Worm (Caenorhabditis elegans): ENCODE measurements around the gene C02F12.8.
A peak's percentile ranks its signal among the peaks of the same experiment; 100 is the strongest.

The C02F12.8 gene

DNA sequence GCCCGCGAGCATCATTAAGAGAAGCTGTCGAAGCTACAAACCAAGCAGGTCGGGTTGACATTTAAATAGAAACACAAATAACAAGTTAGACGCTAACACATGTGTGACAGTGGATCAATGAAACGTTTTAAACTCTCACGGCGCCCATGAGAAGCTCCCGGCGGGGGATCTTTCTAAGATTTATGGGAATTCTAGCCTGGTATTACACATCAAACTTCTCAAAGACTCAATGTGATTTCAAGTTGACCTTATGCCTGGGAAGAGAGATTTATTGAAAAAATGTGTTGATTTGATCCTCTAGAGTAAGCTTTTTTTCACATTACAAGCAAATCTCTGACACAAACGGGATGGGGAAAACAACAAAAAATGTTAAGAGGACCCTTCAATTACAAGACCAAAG, 16.7 kb upstream of the C02F12.8 start:
- TF ChIP-seq ztf-23 (GFP tag; IDR thresholded peaks at IDR 0.05), result no peak
- TF ChIP-seq tab-1 (GFP tag; IDR thresholded peaks at IDR 0.05), result no peak
- no peak for TF ChIP-seq flt-1 (GFP tag; IDR thresholded peaks at IDR 0.05)
- TF ChIP-seq ztf-29 (GFP tag; IDR thresholded peaks at IDR 0.05), result no peak
- no peak for TF ChIP-seq cog-1 (tag; optimal IDR thresholded peaks at IDR 0.05)
- TF ChIP-seq med-1 (GFP tag; optimal IDR thresholded peaks at IDR 0.05; ENCODE audit: insufficient read depth), result no peak
- no peak for TF ChIP-seq ref-1 (GFP tag; conservative IDR thresholded peaks at IDR 0.05)
- TF ChIP-seq klf-2 (GFP tag; conservative IDR thresholded peaks at IDR 0.05), result no peak
- TF ChIP-seq T22C8.4 (GFP tag; IDR thresholded peaks at IDR 0.05), result no peak

ce11 chrX:3706319-3706718, 13.3 kb upstream of the C02F12.8 start:
- TF ChIP-seq ztf-29 (GFP tag; IDR thresholded peaks at IDR 0.05) (no peak), cog-1 (tag; optimal IDR thresholded peaks at IDR 0.05) (no peak), T22C8.4 (GFP tag; IDR thresholded peaks at IDR 0.05) (no peak), ztf-23 (GFP tag; IDR thresholded peaks at IDR 0.05) (no peak), med-1 (GFP tag; optimal IDR thresholded peaks at IDR 0.05; ENCODE audit: insufficient read depth) (no peak), ref-1 (GFP tag; conservative IDR thresholded peaks at IDR 0.05) (no peak), tab-1 (GFP tag; IDR thresholded peaks at IDR 0.05) (no peak), flt-1 (GFP tag; IDR thresholded peaks at IDR 0.05) (no peak), klf-2 (GFP tag; conservative IDR thresholded peaks at IDR 0.05) (no peak)

DNA sequence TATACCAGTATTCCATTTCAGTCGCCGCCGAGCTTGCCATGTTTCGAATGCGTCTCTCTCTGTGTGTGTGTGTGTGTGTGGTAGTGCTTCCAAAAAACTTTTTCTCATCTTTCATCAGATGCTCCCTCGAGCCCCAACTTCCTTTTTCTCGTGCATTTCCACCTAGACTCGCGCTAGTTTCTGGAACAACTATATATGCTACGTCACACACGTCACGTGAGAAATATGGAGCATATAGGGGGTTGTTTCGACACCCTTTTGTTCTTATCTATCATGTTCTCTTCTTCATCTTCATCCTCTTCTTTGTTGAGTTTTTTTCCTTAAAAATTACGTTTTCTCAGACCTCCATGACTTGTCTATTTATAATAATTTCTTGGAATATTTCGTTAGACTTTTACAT, 12.3 kb upstream of the C02F12.8 start:
- TF ChIP-seq flt-1 (GFP tag; IDR thresholded peaks at IDR 0.05), result no peak
- no peak for TF ChIP-seq med-1 (GFP tag; optimal IDR thresholded peaks at IDR 0.05; ENCODE audit: insufficient read depth)
- no peak for TF ChIP-seq cog-1 (tag; optimal IDR thresholded peaks at IDR 0.05)
- TF ChIP-seq T22C8.4 (GFP tag; IDR thresholded peaks at IDR 0.05), result no peak
- TF ChIP-seq ztf-29 (GFP tag; IDR thresholded peaks at IDR 0.05), result no peak
- no peak for TF ChIP-seq tab-1 (GFP tag; IDR thresholded peaks at IDR 0.05)
- no peak for TF ChIP-seq ref-1 (GFP tag; conservative IDR thresholded peaks at IDR 0.05)
- TF ChIP-seq ztf-23 (GFP tag; IDR thresholded peaks at IDR 0.05), result no peak
- no peak for TF ChIP-seq klf-2 (GFP tag; conservative IDR thresholded peaks at IDR 0.05)

DNA sequence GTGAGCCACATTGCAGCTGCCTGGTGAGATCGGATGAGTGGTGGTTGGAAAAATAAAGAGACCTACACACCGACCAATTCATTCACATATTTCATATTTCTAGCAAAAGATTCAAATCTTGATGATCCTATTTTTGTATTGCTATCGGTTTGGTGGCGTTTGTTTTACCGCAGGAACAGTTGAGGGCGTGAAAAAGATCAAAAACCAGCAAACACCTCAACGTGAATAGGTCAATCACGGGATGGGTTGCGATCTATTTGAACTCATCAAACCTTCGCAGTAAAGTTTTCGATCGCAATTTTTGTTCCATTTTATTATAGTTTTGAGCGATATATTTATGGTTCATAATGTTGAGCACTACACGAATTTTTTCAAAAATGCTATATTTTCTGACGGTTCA, 8.8 kb upstream of the C02F12.8 start:
- TF ChIP-seq T22C8.4 (GFP tag; IDR thresholded peaks at IDR 0.05) (no peak), ztf-29 (GFP tag; IDR thresholded peaks at IDR 0.05) (no peak), flt-1 (GFP tag; IDR thresholded peaks at IDR 0.05) (no peak), ref-1 (GFP tag; conservative IDR thresholded peaks at IDR 0.05) (no peak), tab-1 (GFP tag; IDR thresholded peaks at IDR 0.05) (no peak), cog-1 (tag; optimal IDR thresholded peaks at IDR 0.05) (no peak), klf-2 (GFP tag; conservative IDR thresholded peaks at IDR 0.05) (no peak), ztf-23 (GFP tag; IDR thresholded peaks at IDR 0.05) (no peak), med-1 (GFP tag; optimal IDR thresholded peaks at IDR 0.05; ENCODE audit: insufficient read depth) (no peak)

ce11 chrX:3697623-3698022, 4.6 kb upstream of the C02F12.8 start:
- peak; percentile 90 for TF ChIP-seq cog-1 (tag; optimal IDR thresholded peaks at IDR 0.05)
- peak; percentile 87 for TF ChIP-seq ref-1 (GFP tag; conservative IDR thresholded peaks at IDR 0.05)
- peak; percentile 89 for TF ChIP-seq T22C8.4 (GFP tag; IDR thresholded peaks at IDR 0.05)
- TF ChIP-seq med-1 (GFP tag; optimal IDR thresholded peaks at IDR 0.05; ENCODE audit: insufficient read depth), result peak; percentile 62
- TF ChIP-seq flt-1 (GFP tag; IDR thresholded peaks at IDR 0.05), result peak; percentile 96
- TF ChIP-seq klf-2 (GFP tag; conservative IDR thresholded peaks at IDR 0.05), result peak; percentile 92
- peak; percentile 88 for TF ChIP-seq ztf-29 (GFP tag; IDR thresholded peaks at IDR 0.05)
- TF ChIP-seq tab-1 (GFP tag; IDR thresholded peaks at IDR 0.05), result peak; percentile 94
- TF ChIP-seq ztf-23 (GFP tag; IDR thresholded peaks at IDR 0.05), result peak; percentile 91

- TF ChIP-seq ztf-29 (GFP tag; IDR thresholded peaks at IDR 0.05), result no peak
- TF ChIP-seq cog-1 (tag; optimal IDR thresholded peaks at IDR 0.05), result no peak
- no peak for TF ChIP-seq T22C8.4 (GFP tag; IDR thresholded peaks at IDR 0.05)
- no peak for TF ChIP-seq flt-1 (GFP tag; IDR thresholded peaks at IDR 0.05)
- TF ChIP-seq klf-2 (GFP tag; conservative IDR thresholded peaks at IDR 0.05), result no peak
- TF ChIP-seq med-1 (GFP tag; optimal IDR thresholded peaks at IDR 0.05; ENCODE audit: insufficient read depth), result no peak
- TF ChIP-seq ztf-23 (GFP tag; IDR thresholded peaks at IDR 0.05), result no peak
- no peak for TF ChIP-seq tab-1 (GFP tag; IDR thresholded peaks at IDR 0.05)
- TF ChIP-seq ref-1 (GFP tag; conservative IDR thresholded peaks at IDR 0.05), result no peak
Observed at ce11 chrX:3696603-3697002, 3.6 kb upstream of the C02F12.8 start, which contains the start of gene C01C4.3. TSS of gene C01C4.3 (plus strand) at chrX:3696903.

- TF ChIP-seq flt-1 (GFP tag; IDR thresholded peaks at IDR 0.05) (no peak), ztf-29 (GFP tag; IDR thresholded peaks at IDR 0.05) (no peak), tab-1 (GFP tag; IDR thresholded peaks at IDR 0.05) (no peak), ztf-23 (GFP tag; IDR thresholded peaks at IDR 0.05) (no peak), cog-1 (tag; optimal IDR thresholded peaks at IDR 0.05) (no peak), T22C8.4 (GFP tag; IDR thresholded peaks at IDR 0.05) (no peak), klf-2 (GFP tag; conservative IDR thresholded peaks at IDR 0.05) (no peak), med-1 (GFP tag; optimal IDR thresholded peaks at IDR 0.05; ENCODE audit: insufficient read depth) (no peak), ref-1 (GFP tag; conservative IDR thresholded peaks at IDR 0.05) (no peak)
Observed at ce11 chrX:3695826-3696225, 2.8 kb upstream of the C02F12.8 start.

DNA sequence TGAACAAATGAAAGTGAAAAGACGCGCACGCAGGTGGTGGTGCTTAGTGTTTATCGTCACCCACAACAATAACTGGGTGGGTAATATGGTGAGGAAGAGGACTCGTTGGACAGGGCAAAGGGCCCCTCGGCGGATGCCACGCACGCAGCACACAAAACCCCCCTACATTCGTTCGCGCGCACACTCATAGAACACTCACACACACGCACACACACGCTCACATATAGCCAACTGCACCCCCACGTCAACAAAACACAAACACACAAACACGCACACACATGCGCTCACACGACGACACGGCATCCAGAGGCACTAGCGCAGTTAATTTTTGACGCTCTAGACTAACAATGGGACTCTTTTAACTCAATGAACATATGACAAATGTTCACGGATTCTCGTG, 1.1 kb upstream of the C02F12.8 start:
- TF ChIP-seq ztf-23 (GFP tag; IDR thresholded peaks at IDR 0.05), result 0 out of 2 replicates have a peak, but pooled peaks have one; percentile 13
- TF ChIP-seq klf-2 (GFP tag; conservative IDR thresholded peaks at IDR 0.05), result no peak
- no peak for TF ChIP-seq med-1 (GFP tag; optimal IDR thresholded peaks at IDR 0.05; ENCODE audit: insufficient read depth)
- TF ChIP-seq tab-1 (GFP tag; IDR thresholded peaks at IDR 0.05), result 0 out of 2 replicates have a peak, but pooled peaks have one; percentile 31
- TF ChIP-seq ztf-29 (GFP tag; IDR thresholded peaks at IDR 0.05), result no peak
- TF ChIP-seq T22C8.4 (GFP tag; IDR thresholded peaks at IDR 0.05), result no peak
- peak; percentile 70; the same call in 1 of the 2 replicates for TF ChIP-seq flt-1 (GFP tag; IDR thresholded peaks at IDR 0.05)
- TF ChIP-seq ref-1 (GFP tag; conservative IDR thresholded peaks at IDR 0.05), result no peak

DNA sequence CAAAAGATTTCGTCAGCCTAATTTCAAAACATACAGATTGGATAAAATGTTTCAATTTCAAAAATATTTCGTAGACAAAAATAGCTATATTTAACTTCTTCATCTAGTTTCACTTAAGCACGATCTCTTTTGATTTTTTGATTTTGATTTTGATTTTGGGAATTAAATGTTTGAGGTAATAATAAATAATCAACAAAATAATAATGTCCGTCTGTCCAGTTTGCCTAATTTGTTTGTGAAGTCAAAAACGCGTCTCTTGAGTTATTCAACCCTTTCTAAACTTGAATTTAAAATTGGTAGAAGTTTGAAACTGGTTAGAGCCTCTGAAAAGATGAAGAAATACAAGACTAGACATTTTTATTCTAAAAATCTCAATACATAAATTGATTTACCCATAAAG, 3.2 kb downstream of the C02F12.8 start:
- TF ChIP-seq klf-2 (GFP tag; conservative IDR thresholded peaks at IDR 0.05) (no peak), T22C8.4 (GFP tag; IDR thresholded peaks at IDR 0.05) (no peak), med-1 (GFP tag; optimal IDR thresholded peaks at IDR 0.05; ENCODE audit: insufficient read depth) (no peak), ztf-23 (GFP tag; IDR thresholded peaks at IDR 0.05) (no peak), flt-1 (GFP tag; IDR thresholded peaks at IDR 0.05) (no peak), ref-1 (GFP tag; conservative IDR thresholded peaks at IDR 0.05) (no peak), ztf-29 (GFP tag; IDR thresholded peaks at IDR 0.05) (no peak), cog-1 (tag; optimal IDR thresholded peaks at IDR 0.05) (no peak), tab-1 (GFP tag; IDR thresholded peaks at IDR 0.05) (no peak)
